Worm (Caenorhabditis elegans) whole organism, L3 larva: ENCODE results near the gene moc-5.

Experiments
- ZK546.5 ChIP-seq: sonication (generic microtip); optimal IDR thresholded peaks from 2 replicates; lab custom pipeline; 2017; ENCODE audit warnings: missing biosample characterization, missing genetic modification characterization
- egl-27 ChIP-seq: sonication (generic microtip); optimal IDR thresholded peaks from 4 replicates; lab custom pipeline; 2017; ENCODE audit warnings: missing biosample characterization, missing genetic modification reagents, missing genetic modification characterization
- fkh-10 ChIP-seq: sonication (generic microtip); optimal IDR thresholded peaks from 2 replicates; lab custom pipeline; 2017; ENCODE audit warnings: missing biosample characterization, missing genetic modification reagents, missing genetic modification characterization
- hmg-11 ChIP-seq: sonication (generic microtip); optimal IDR thresholded peaks from 2 replicates; lab custom pipeline; 2016; ENCODE audit warnings: missing genetic modification characterization, missing compliant biosample characterization
- nfya-1 ChIP-seq: sonication (generic microtip); optimal IDR thresholded peaks from 2 replicates; lab custom pipeline; 2017; ENCODE audit warnings: missing genetic modification characterization, mild to moderate bottlenecking, missing compliant biosample characterization, antibody characterized with exemption, moderate library complexity; ENCODE audit not compliant: insufficient read depth
- nhr-11 ChIP-seq: fragments of 150-350 bp; optimal IDR thresholded peaks from 2 replicates; lab custom pipeline; 2014; ENCODE audit warnings: missing biosample characterization, missing genetic modification characterization
- nhr-23 ChIP-seq: fragments of 150-350 bp; optimal IDR thresholded peaks from 2 replicates; lab custom pipeline; 2014; ENCODE audit warnings: missing biosample characterization, missing genetic modification reagents, missing genetic modification characterization
- nhr-77 ChIP-seq: fragments of 150-350 bp; optimal IDR thresholded peaks from 2 replicates; lab custom pipeline; 2014; ENCODE audit warnings: missing biosample characterization, missing genetic modification characterization
- sea-2 ChIP-seq: fragments of 150-350 bp; sonication (generic microtip); optimal IDR thresholded peaks from 4 replicates; lab custom pipeline; 2014; ENCODE audit warnings: missing biosample characterization, missing genetic modification reagents, missing genetic modification characterization
- tbx-2 ChIP-seq: sonication (generic microtip); optimal IDR thresholded peaks from 2 replicates; lab custom pipeline; 2016; ENCODE audit warnings: mild to moderate bottlenecking, missing genetic modification characterization, missing compliant biosample characterization
- unc-39 ChIP-seq: sonication (generic microtip); optimal IDR thresholded peaks from 4 replicates; lab custom pipeline; 2017; ENCODE audit warnings: missing biosample characterization, missing genetic modification characterization
- ztf-11 ChIP-seq: fragments of 150-350 bp; optimal IDR thresholded peaks from 2 replicates; lab custom pipeline; 2014; ENCODE audit warnings: missing biosample characterization, missing genetic modification characterization
- ztf-4 ChIP-seq: fragments of 150-350 bp; optimal IDR thresholded peaks from 2 replicates; lab custom pipeline; 2014; ENCODE audit warnings: missing biosample characterization, missing genetic modification characterization

DNA sequence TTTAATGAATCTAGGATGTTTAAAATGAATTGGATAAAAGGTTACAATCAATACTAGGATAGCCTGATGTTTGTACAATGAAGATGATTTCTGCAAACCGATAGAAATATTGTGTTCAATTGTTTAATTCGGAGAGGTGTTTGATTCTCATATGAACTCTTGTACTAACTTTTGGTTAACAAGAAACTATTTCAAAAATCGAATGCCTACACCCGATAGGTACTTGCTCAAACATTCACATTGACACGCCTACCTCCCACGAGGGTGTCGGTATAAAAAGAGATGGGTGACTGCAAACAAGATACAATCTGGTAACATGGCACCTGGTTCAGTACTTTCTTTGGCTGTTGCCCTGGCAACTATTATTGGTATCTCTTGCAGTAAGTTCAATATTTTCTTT is 21.9 kb upstream of the moc-5 start, which contains the start of gene gpx-3:
- TF ChIP-seq ztf-11 (no peak), unc-39 (tag; lab: Kevin White, UChicago) (no peak), ztf-4 (tag; lab: Kevin White, UChicago) (no peak), ZK546.5 (no peak), nhr-23 (no peak), nfya-1 (no peak), fkh-10 (GFP tag; lab: Kevin White, UChicago) (no peak), nhr-11 (tag; lab: Kevin White, UChicago) (no peak), egl-27 (no peak), hmg-11 (no peak), nhr-77 (tag; lab: Kevin White, UChicago) (no peak), tbx-2 (tag; lab: Kevin White, UChicago) (no peak), sea-2 (GFP tag; lab: Kevin White, UChicago) (no peak)
